Fruit fly (Drosophila melanogaster) whole organism, embryonic: Measurements from ENCODE around the gene HUWE1.

Source experiments
- B-H2 ChIP-seq: fragments of 200-800 bp; sonication (Bioruptor generic); optimal IDR thresholded peaks from 2 replicates; lab custom pipeline; 2018; ENCODE audit warnings: missing biosample characterization, mild to moderate bottlenecking, missing genetic modification characterization
- CG10462 ChIP-seq: fragments of 200-800 bp; sonication (Bioruptor generic); optimal IDR thresholded peaks from 2 replicates; lab custom pipeline; 2016; ENCODE audit warnings: missing biosample characterization, missing genetic modification characterization
- CG11398 ChIP-seq: fragments of 200-800 bp; sonication (Bioruptor generic); optimal IDR thresholded peaks from 2 replicates; lab custom pipeline; 2016; ENCODE audit warnings: missing biosample characterization, missing genetic modification characterization
- CG12155 ChIP-seq: fragments of 200-800 bp; sonication (Bioruptor generic); optimal IDR thresholded peaks from 3 replicates; lab custom pipeline; 2016; ENCODE audit warnings: missing biosample characterization, missing genetic modification characterization
- CG12219 ChIP-seq: fragments of 200-800 bp; sonication (Bioruptor generic); optimal IDR thresholded peaks from 3 replicates; lab custom pipeline; 2018; ENCODE audit warnings: missing biosample characterization, mild to moderate bottlenecking, missing genetic modification characterization
- CG12391 ChIP-seq: fragments of 200-800 bp; sonication (Bioruptor generic); optimal IDR thresholded peaks from 3 replicates; lab custom pipeline; 2018; ENCODE audit warnings: missing biosample characterization, mild to moderate bottlenecking, missing genetic modification characterization, moderate library complexity
- CG13123 ChIP-seq: fragments of 200-800 bp; sonication (Bioruptor generic); optimal IDR thresholded peaks from 2 replicates; lab custom pipeline; 2016; ENCODE audit warnings: missing biosample characterization, missing genetic modification characterization
- CG13894 ChIP-seq: fragments of 200-800 bp; sonication (Bioruptor generic); optimal IDR thresholded peaks from 3 replicates; lab custom pipeline; 2018; ENCODE audit warnings: missing biosample characterization, mild to moderate bottlenecking, missing genetic modification characterization, moderate library complexity
- CG14965 ChIP-seq: fragments of 200-800 bp; sonication (Bioruptor generic); optimal IDR thresholded peaks from 2 replicates; lab custom pipeline; 2016; ENCODE audit warnings: missing biosample characterization, missing genetic modification characterization, borderline replicate concordance
- CG18599 ChIP-seq: fragments of 200-800 bp; sonication (Bioruptor generic); optimal IDR thresholded peaks from 3 replicates; lab custom pipeline; 2017; ENCODE audit warnings: missing biosample characterization, missing genetic modification characterization, mild to moderate bottlenecking, moderate library complexity, missing genetic modification reagents
- CG2199 ChIP-seq: fragments of 200-800 bp; sonication (Bioruptor generic); IDR thresholded peaks from 3 replicates; pipeline ENCODE4 v1.3.6; 2022; ENCODE audit warnings: missing biosample characterization, missing genetic modification characterization
- CG2712 ChIP-seq: fragments of 200-800 bp; optimal IDR thresholded peaks from 3 replicates; lab custom pipeline; 2019; ENCODE audit warnings: missing biosample characterization, mild to moderate bottlenecking, missing genetic modification characterization, moderate library complexity
- CG30431 ChIP-seq: fragments of 200-800 bp; sonication (Bioruptor generic); optimal IDR thresholded peaks from 2 replicates; lab custom pipeline; 2017; ENCODE audit warnings: missing biosample characterization, missing genetic modification characterization
- CG34224 ChIP-seq: fragments of 200-800 bp; sonication (Bioruptor generic); IDR thresholded peaks from 3 replicates; pipeline ENCODE4 v1.3.6; 2022; ENCODE audit warnings: missing biosample characterization, missing genetic modification characterization; ENCODE audit not compliant: partially characterized antibody
- CG3995 ChIP-seq: fragments of 200-800 bp; sonication (Bioruptor generic); optimal IDR thresholded peaks from 3 replicates; lab custom pipeline; 2016; ENCODE audit warnings: missing biosample characterization, missing genetic modification characterization
- CG4730 ChIP-seq: fragments of 200-800 bp; sonication (Bioruptor generic); IDR thresholded peaks from 2 replicates; pipeline ENCODE4 v1.3.6; 2022; ENCODE audit warnings: missing biosample characterization, missing genetic modification characterization
- CG5180 ChIP-seq: fragments of 200-800 bp; sonication (Bioruptor generic); optimal IDR thresholded peaks from 3 replicates; lab custom pipeline; 2017; ENCODE audit warnings: missing biosample characterization, missing genetic modification characterization, mild to moderate bottlenecking, moderate library complexity, missing genetic modification reagents
- CG5953 ChIP-seq: fragments of 200-800 bp; sonication (Bioruptor generic); IDR thresholded peaks from 2 replicates; pipeline ENCODE4 v1.3.6; 2022; ENCODE audit warnings: missing biosample characterization, missing genetic modification characterization
- CG7372 ChIP-seq: fragments of 200-800 bp; sonication (Bioruptor generic); IDR thresholded peaks from 2 replicates; pipeline ENCODE4 v1.3.6; 2022; ENCODE audit warnings: missing biosample characterization, missing genetic modification characterization
- CG7556 ChIP-seq: fragments of 200-800 bp; sonication (Bioruptor generic); optimal IDR thresholded peaks from 2 replicates; lab custom pipeline; 2017; ENCODE audit warnings: missing biosample characterization, mild to moderate bottlenecking, missing genetic modification characterization
- CG7745 ChIP-seq: fragments of 200-800 bp; sonication (Bioruptor generic); optimal IDR thresholded peaks from 2 replicates; lab custom pipeline; 2018; ENCODE audit warnings: missing biosample characterization, mild to moderate bottlenecking, missing genetic modification characterization, moderate library complexity
- CG8281 ChIP-seq: fragments of 200-800 bp; sonication (Bioruptor generic); optimal IDR thresholded peaks from 2 replicates; lab custom pipeline; 2018; ENCODE audit warnings: missing biosample characterization, mild to moderate bottlenecking, missing genetic modification characterization, moderate library complexity
- Elba2 ChIP-seq: fragments of 200-800 bp; sonication (Bioruptor generic); optimal IDR thresholded peaks from 3 replicates; lab custom pipeline; 2016; ENCODE audit warnings: missing biosample characterization, missing genetic modification characterization
- Hr51 ChIP-seq, 2 experiments: fragments of 200-800 bp; sonication (Bioruptor generic); optimal IDR thresholded peaks; 2 replicates in 1 of 2; 3 replicates in 1 of 2; lab custom pipeline; 2016 to 2018; ENCODE audit warnings: missing biosample characterization in 2 of 2, missing genetic modification characterization in 2 of 2, mild to moderate bottlenecking in 1 of 2, moderate library complexity in 1 of 2
- Poxn ChIP-seq: fragments of 200-800 bp; sonication (Bioruptor generic); IDR thresholded peaks from 2 replicates; pipeline ENCODE4 v1.3.6; 2022; ENCODE audit warnings: missing biosample characterization, missing genetic modification characterization
- Ptx1 ChIP-seq: fragments of 200-800 bp; sonication (Bioruptor generic); IDR thresholded peaks from 2 replicates; pipeline ENCODE4 v1.3.6; 2022; ENCODE audit warnings: missing biosample characterization, missing genetic modification characterization
- Spps ChIP-seq: fragments of 200-800 bp; sonication (Bioruptor generic); optimal IDR thresholded peaks from 2 replicates; lab custom pipeline; 2018; ENCODE audit warnings: missing biosample characterization, mild to moderate bottlenecking, missing genetic modification characterization
- Ssrp ChIP-seq: fragments of 200-800 bp; sonication (Bioruptor generic); optimal IDR thresholded peaks from 2 replicates; lab custom pipeline; 2018; ENCODE audit warnings: missing biosample characterization, mild to moderate bottlenecking, missing genetic modification characterization, moderate library complexity
- Vsx1 ChIP-seq: fragments of 200-800 bp; sonication (Bioruptor generic); optimal IDR thresholded peaks from 2 replicates; lab custom pipeline; 2017; ENCODE audit warnings: missing biosample characterization, mild to moderate bottlenecking, missing genetic modification characterization, missing genetic modification reagents
- YL-1 ChIP-seq: fragments of 200-800 bp; sonication (Bioruptor generic); optimal IDR thresholded peaks from 3 replicates; lab custom pipeline; 2017; ENCODE audit warnings: missing biosample characterization, mild to moderate bottlenecking, missing genetic modification characterization
- ato ChIP-seq: fragments of 200-800 bp; sonication (Bioruptor generic); IDR thresholded peaks from 2 replicates; pipeline ENCODE4 v1.3.6; 2022; ENCODE audit warnings: missing biosample characterization, missing genetic modification characterization; ENCODE audit not compliant: partially characterized antibody
- btn ChIP-seq: fragments of 200-800 bp; sonication (Bioruptor generic); optimal IDR thresholded peaks from 2 replicates; lab custom pipeline; 2016; ENCODE audit warnings: missing biosample characterization, missing genetic modification characterization
- cato ChIP-seq: fragments of 200-800 bp; sonication (Bioruptor generic); optimal IDR thresholded peaks from 2 replicates; lab custom pipeline; 2016; ENCODE audit warnings: missing biosample characterization, missing genetic modification characterization, borderline replicate concordance
- caup ChIP-seq: fragments of 200-800 bp; sonication (Bioruptor generic); optimal IDR thresholded peaks from 3 replicates; lab custom pipeline; 2017; ENCODE audit warnings: missing biosample characterization, mild to moderate bottlenecking, missing genetic modification characterization, moderate library complexity; ENCODE audit not compliant: severe bottlenecking
- eve ChIP-seq, 2 experiments: fragments of >200 bp; optimal IDR thresholded peaks; 2 replicates each; lab custom pipeline; 2017; ENCODE audit warnings: missing biosample characterization in 2 of 2, missing genetic modification characterization in 2 of 2
- ewg ChIP-seq: fragments of 200-800 bp; sonication (Bioruptor generic); optimal IDR thresholded peaks from 3 replicates; lab custom pipeline; 2017; ENCODE audit warnings: mild to moderate bottlenecking, missing biosample characterization, missing genetic modification reagents, missing genetic modification characterization
- gcm ChIP-seq: fragments of 200-800 bp; sonication (Bioruptor generic); optimal IDR thresholded peaks from 2 replicates; lab custom pipeline; 2019; ENCODE audit warnings: missing biosample characterization, mild to moderate bottlenecking, missing genetic modification characterization, moderate library complexity
- jing ChIP-seq: fragments of 200-800 bp; sonication (Bioruptor generic); optimal IDR thresholded peaks from 2 replicates; lab custom pipeline; 2018; ENCODE audit warnings: missing biosample characterization, mild to moderate bottlenecking, missing genetic modification characterization
- lab ChIP-seq: fragments of 200-800 bp; sonication (Bioruptor generic); optimal IDR thresholded peaks from 3 replicates; lab custom pipeline; 2017; ENCODE audit warnings: missing biosample characterization, missing genetic modification characterization, mild to moderate bottlenecking, moderate library complexity, missing genetic modification reagents
- luna ChIP-seq: fragments of 200-800 bp; sonication (Bioruptor generic); optimal IDR thresholded peaks from 2 replicates; lab custom pipeline; 2016; ENCODE audit warnings: missing biosample characterization, missing genetic modification characterization
- mld ChIP-seq: fragments of 200-800 bp; sonication (Bioruptor generic); IDR thresholded peaks from 3 replicates; pipeline ENCODE4 v1.3.6; 2022; ENCODE audit warnings: missing biosample characterization, missing genetic modification characterization; ENCODE audit not compliant: partially characterized antibody
- pzg ChIP-seq: fragments of 200-800 bp; sonication (Bioruptor generic); optimal IDR thresholded peaks from 3 replicates; lab custom pipeline; 2018; ENCODE audit warnings: missing biosample characterization, mild to moderate bottlenecking, missing genetic modification characterization, moderate library complexity
- sim ChIP-seq: fragments of 200-800 bp; sonication (Bioruptor generic); IDR thresholded peaks from 2 replicates; pipeline ENCODE4 v1.3.6; 2022; ENCODE audit warnings: missing biosample characterization, missing genetic modification characterization
- sisA ChIP-seq: fragments of 200-800 bp; sonication (Bioruptor generic); IDR thresholded peaks from 2 replicates; pipeline ENCODE4 v1.3.6; 2022; ENCODE audit warnings: missing biosample characterization, missing genetic modification characterization
- slbo ChIP-seq: fragments of 200-800 bp; sonication (Bioruptor generic); IDR thresholded peaks from 2 replicates; pipeline ENCODE4 v1.3.6; 2022; ENCODE audit warnings: missing biosample characterization, missing genetic modification characterization
- slou ChIP-seq: fragments of 200-800 bp; sonication (Bioruptor generic); optimal IDR thresholded peaks from 3 replicates; lab custom pipeline; 2016; ENCODE audit warnings: missing biosample characterization, missing genetic modification characterization
- ttk ChIP-seq: fragments of 200-800 bp; sonication (Bioruptor generic); IDR thresholded peaks from 2 replicates; pipeline ENCODE4 v2.1.2; 2022; ENCODE audit warnings: missing biosample characterization, missing genetic modification characterization
- vfl ChIP-seq: fragments of 200-800 bp; sonication (Bioruptor generic); optimal IDR thresholded peaks from 2 replicates; lab custom pipeline; 2016; ENCODE audit warnings: missing biosample characterization, missing genetic modification characterization
- zf30C ChIP-seq: fragments of 200-800 bp; sonication (Bioruptor generic); optimal IDR thresholded peaks from 3 replicates; lab custom pipeline; 2018; ENCODE audit warnings: missing biosample characterization, mild to moderate bottlenecking, missing genetic modification characterization

HUWE1 gene

DNA sequence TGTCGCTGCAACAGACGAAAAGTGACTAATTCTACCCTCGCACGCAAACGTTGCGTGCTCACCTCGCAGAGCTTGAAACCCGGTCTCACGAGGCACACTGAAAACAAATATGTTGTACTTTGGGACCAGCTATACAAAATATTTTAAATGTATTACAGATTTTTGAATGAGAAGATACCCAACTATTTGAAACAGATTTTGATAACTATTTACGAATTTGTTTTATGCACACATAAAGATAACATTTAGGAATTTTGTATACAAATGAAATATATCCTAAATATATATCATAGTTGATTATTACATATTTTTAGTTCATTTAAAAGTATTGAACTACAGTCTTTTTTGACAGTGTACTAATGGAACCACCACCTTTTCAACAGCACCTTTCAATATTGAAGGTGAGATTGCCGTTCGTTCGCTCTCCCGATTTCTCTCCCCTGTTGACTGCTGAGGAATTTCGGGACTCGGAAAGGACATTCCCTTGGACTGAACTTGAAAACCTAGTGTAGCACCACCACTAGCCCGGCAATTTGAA is 41.3 kb upstream of the HUWE1 start, which contains the start of gene CG15646 (continued):
- TF ChIP-seq gcm (peak; percentile 82), CG7556 (GFP tag; lab: Kevin White, UChicago) (peak; percentile 82), ato (GFP tag; lab: Robert Waterston, UW) (no peak), eve (GFP tag; optimal IDR thresholded peaks at IDR 0.05; lab: Kevin White, UChicago) (peak in 1 of 2 experiments; percentile 61), CG30431 (GFP tag; lab: Kevin White, UChicago) (peak; percentile 25), CG8281 (peak; percentile 21), CG10462 (peak; percentile 49), ttk (GFP tag; lab: Robert Waterston, UW) (no peak), CG14965 (GFP tag; lab: Kevin White, UChicago) (no peak), mld (GFP tag; lab: Robert Waterston, UW) (peak; percentile 53; the same call in 1 of the 3 replicates), CG7372 (GFP tag; lab: Robert Waterston, UW) (0 out of 2 replicates have a peak, but pooled peaks have one; percentile 22), Hr51 (GFP tag; optimal IDR thresholded peaks at IDR 0.05; lab: Kevin White, UChicago) (peak in 1 of 2 experiments; percentile 59), CG12219 (GFP tag; lab: Kevin White, UChicago) (peak; percentile 47), CG5953 (GFP tag; lab: Robert Waterston, UW) (no peak), caup (peak; percentile 25), jing (no peak), cato (peak; percentile 43), CG2712 (tag; lab: Kevin White, UChicago) (peak; percentile 95), zf30C (GFP tag; lab: Kevin White, UChicago) (peak; percentile 92), CG13894 (no peak), sim (GFP tag; lab: Robert Waterston, UW) (peak; percentile 77), CG34224 (GFP tag; lab: Robert Waterston, UW) (no peak), ewg (peak; percentile 47), YL-1 (GFP tag; lab: Kevin White, UChicago) (no peak), lab (GFP tag; lab: Kevin White, UChicago) (peak; percentile 37), luna (GFP tag; lab: Kevin White, UChicago) (no peak), B-H2 (GFP tag; lab: Kevin White, UChicago) (no peak), vfl (GFP tag; lab: Kevin White, UChicago) (no peak), Vsx1 (GFP tag; lab: Kevin White, UChicago) (peak; percentile 35), CG2199 (no peak), btn (GFP tag; lab: Kevin White, UChicago) (no peak), Ssrp (tag; lab: Kevin White, UChicago) (peak; percentile 84), sisA (GFP tag; lab: Robert Waterston, UW) (peak; percentile 46), Ptx1 (GFP tag; lab: Robert Waterston, UW) (peak; percentile 68), slou (peak; percentile 15), CG11398 (GFP tag; lab: Kevin White, UChicago) (no peak), CG18599 (GFP tag; lab: Kevin White, UChicago) (peak; percentile 48), pzg (GFP tag; lab: Kevin White, UChicago) (no peak), Poxn (GFP tag; lab: Robert Waterston, UW) (no peak), CG5180 (GFP tag; lab: Kevin White, UChicago) (peak; percentile 32), slbo (no peak), Elba2 (GFP tag; lab: Kevin White, UChicago) (peak; percentile 21), CG12155 (GFP tag; lab: Kevin White, UChicago) (peak; percentile 24), CG12391 (peak; percentile 87), CG4730 (0 out of 2 replicates have a peak, but pooled peaks have one; percentile 12), CG3995 (GFP tag; lab: Kevin White, UChicago) (no peak), CG7745 (peak; percentile 10), CG13123 (GFP tag; lab: Kevin White, UChicago) (no peak), Spps (tag; lab: Kevin White, UChicago) (peak; percentile 78)
